Worm (Caenorhabditis elegans) whole organism, young adult: ENCODE measurements around the gene arv-1.

Experiments used
- B0019.2 ChIP-seq: fragments of 200-800 bp; sonication (Bioruptor generic); conservative IDR thresholded peaks from 2 replicates; pipeline ENCODE4 v1.3.6; 2022; ENCODE audit warnings: missing genetic modification reagents, missing genetic modification characterization, missing compliant biosample characterization
- B0261.1 ChIP-seq: sonication (generic microtip); optimal IDR thresholded peaks from 2 replicates; lab custom pipeline; 2016; ENCODE audit warnings: mild to moderate bottlenecking, missing genetic modification characterization, moderate library complexity, missing compliant biosample characterization
- B0336.3 ChIP-seq: fragments of 200-800 bp; sonication (Bioruptor generic); IDR thresholded peaks from 2 replicates; pipeline ENCODE4 v1.3.6; 2022; ENCODE audit warnings: missing genetic modification characterization, missing compliant biosample characterization
- C17E4.6 ChIP-seq: fragments of 200-800 bp; sonication (Bioruptor generic); IDR thresholded peaks from 2 replicates; pipeline ENCODE4 v1.3.6; 2022; ENCODE audit warnings: missing genetic modification reagents, missing genetic modification characterization, missing compliant biosample characterization
- D2030.7 ChIP-seq: fragments of 200-800 bp; sonication (Bioruptor generic); IDR thresholded peaks from 2 replicates; pipeline ENCODE4 v1.3.6; 2022; ENCODE audit warnings: missing genetic modification reagents, missing genetic modification characterization, missing compliant biosample characterization
- F10E7.11 ChIP-seq: sonication (generic microtip); optimal IDR thresholded peaks from 2 replicates; lab custom pipeline; 2017; ENCODE audit warnings: mild to moderate bottlenecking, missing genetic modification characterization, moderate library complexity, missing compliant biosample characterization
- F23B12.7 ChIP-seq: sonication (generic microtip); optimal IDR thresholded peaks from 2 replicates; lab custom pipeline; 2017; ENCODE audit warnings: missing genetic modification characterization, mild to moderate bottlenecking, missing compliant biosample characterization, antibody characterized with exemption, moderate library complexity; ENCODE audit not compliant: insufficient read depth
- F33H1.4 ChIP-seq: fragments of 200-800 bp; sonication (Bioruptor generic); IDR thresholded peaks from 2 replicates; pipeline ENCODE4 v1.3.6; 2022; ENCODE audit warnings: missing genetic modification reagents, missing genetic modification characterization, missing compliant biosample characterization
- F52B5.7 ChIP-seq: sonication (generic microtip); optimal IDR thresholded peaks from 2 replicates; lab custom pipeline; 2016; ENCODE audit warnings: mild to moderate bottlenecking, missing genetic modification characterization, missing compliant biosample characterization
- F55B11.4 ChIP-seq: sonication (generic microtip); optimal IDR thresholded peaks from 2 replicates; lab custom pipeline; 2016; ENCODE audit warnings: missing compliant biosample characterization, missing genetic modification characterization, borderline replicate concordance; ENCODE audit not compliant: insufficient read depth
- T07F8.4 ChIP-seq: sonication (generic microtip); optimal IDR thresholded peaks from 2 replicates; lab custom pipeline; 2016; ENCODE audit warnings: mild to moderate bottlenecking, missing genetic modification characterization, moderate library complexity, missing compliant biosample characterization
- Y53G8AR.9 ChIP-seq: fragments of 200-800 bp; sonication (Bioruptor generic); conservative IDR thresholded peaks from 2 replicates; pipeline ENCODE4 v1.3.6; 2022; ENCODE audit warnings: missing genetic modification reagents, missing genetic modification characterization, missing compliant biosample characterization
- Y56A3A.18 ChIP-seq: fragments of 200-800 bp; sonication (Bioruptor generic); IDR thresholded peaks from 2 replicates; pipeline ENCODE4 v1.3.6; 2022; ENCODE audit warnings: missing genetic modification reagents, missing genetic modification characterization, missing compliant biosample characterization
- Y79H2A.3 ChIP-seq: fragments of 200-800 bp; sonication (Bioruptor generic); conservative IDR thresholded peaks from 2 replicates; pipeline ENCODE4 v1.3.6; 2022; ENCODE audit warnings: missing genetic modification reagents, missing genetic modification characterization, missing compliant biosample characterization
- Y95B8A.8 ChIP-seq: fragments of 200-800 bp; sonication (Bioruptor generic); IDR thresholded peaks from 2 replicates; pipeline ENCODE4 v1.3.6; 2022; ENCODE audit warnings: missing genetic modification reagents, missing genetic modification characterization, missing compliant biosample characterization
- ZK185.1 ChIP-seq: sonication (generic microtip); optimal IDR thresholded peaks from 2 replicates; lab custom pipeline; 2016; ENCODE audit warnings: mild to moderate bottlenecking, missing genetic modification characterization, missing compliant biosample characterization; ENCODE audit not compliant: poor library complexity, severe bottlenecking
- aptf-3 ChIP-seq: fragments of 200-800 bp; sonication (Bioruptor generic); IDR thresholded peaks from 2 replicates; pipeline ENCODE4 v1.3.6; 2022; ENCODE audit warnings: missing genetic modification characterization, missing compliant biosample characterization
- attf-6 ChIP-seq: fragments of 200-800 bp; sonication (Bioruptor generic); IDR thresholded peaks from 2 replicates; pipeline ENCODE4 v1.3.6; 2022; ENCODE audit warnings: missing genetic modification reagents, missing genetic modification characterization, missing compliant biosample characterization
- cebp-1 ChIP-seq, 2 experiments: fragments of 200-800 bp in 1 of 2; sonication (Bioruptor generic) in 1 of 2; sonication (generic microtip) in 1 of 2; IDR thresholded peaks in 1 of 2; optimal IDR thresholded peaks in 1 of 2; 2 replicates each; pipeline versions ENCODE4 v1.3.6 to Lab custom; 2017 to 2022; ENCODE audit warnings: missing compliant biosample characterization in 2 of 2, missing genetic modification characterization in 2 of 2, mild to moderate bottlenecking in 1 of 2, missing genetic modification reagents in 1 of 2, moderate library complexity in 1 of 2
- chd-7 ChIP-seq: sonication (generic microtip); optimal IDR thresholded peaks from 2 replicates; lab custom pipeline; 2016; ENCODE audit warnings: mild to moderate bottlenecking, missing genetic modification characterization, moderate library complexity, missing compliant biosample characterization
- hlh-12 ChIP-seq: sonication (generic microtip); optimal IDR thresholded peaks from 2 replicates; lab custom pipeline; 2016; ENCODE audit warnings: missing genetic modification characterization, missing compliant biosample characterization
- hlh-26 ChIP-seq: fragments of 200-800 bp; sonication (Bioruptor generic); conservative IDR thresholded peaks from 2 replicates; pipeline ENCODE4 v1.3.6; 2022; ENCODE audit warnings: missing genetic modification reagents, missing genetic modification characterization, missing compliant biosample characterization
- hmg-1.2 ChIP-seq: fragments of 200-800 bp; sonication (Bioruptor generic); IDR thresholded peaks from 2 replicates; pipeline ENCODE4 v1.3.6; 2022; ENCODE audit warnings: missing genetic modification reagents, missing genetic modification characterization, missing compliant biosample characterization
- let-607 ChIP-seq, 2 experiments: fragments of 200-800 bp in 1 of 2; sonication (Bioruptor generic) in 1 of 2; sonication (generic microtip) in 1 of 2; optimal IDR thresholded peaks; 2 replicates each; lab custom pipeline; 2016 to 2018; ENCODE audit warnings: mild to moderate bottlenecking in 2 of 2, missing compliant biosample characterization in 2 of 2, missing genetic modification characterization in 2 of 2, moderate library complexity in 2 of 2, missing genotype in 1 of 2
- lin-40 ChIP-seq: sonication (generic microtip); optimal IDR thresholded peaks from 2 replicates; lab custom pipeline; 2016; ENCODE audit warnings: missing genetic modification characterization, mild to moderate bottlenecking, missing compliant biosample characterization, missing genotype, missing genetic modification reagents
- lsl-1 ChIP-seq: fragments of 200-800 bp; sonication (Bioruptor generic); optimal IDR thresholded peaks from 2 replicates; lab custom pipeline; 2018; ENCODE audit warnings: mild to moderate bottlenecking, missing genetic modification characterization, moderate library complexity, missing compliant biosample characterization
- lsy-27 ChIP-seq: sonication (generic microtip); optimal IDR thresholded peaks from 2 replicates; lab custom pipeline; 2017; ENCODE audit warnings: missing genetic modification characterization, mild to moderate bottlenecking, missing compliant biosample characterization, antibody characterized with exemption, missing genotype, borderline replicate concordance; ENCODE audit not compliant: insufficient read depth
- madf-6 ChIP-seq: fragments of 200-800 bp; sonication (Bioruptor generic); IDR thresholded peaks from 2 replicates; pipeline ENCODE4 v1.3.6; 2022; ENCODE audit warnings: missing genetic modification reagents, missing genetic modification characterization, missing compliant biosample characterization
- madf-8 ChIP-seq: fragments of 200-800 bp; sonication (Bioruptor generic); conservative IDR thresholded peaks from 2 replicates; pipeline ENCODE4 v1.3.6; 2022; ENCODE audit warnings: missing genetic modification reagents, missing genetic modification characterization, missing compliant biosample characterization
- mcd-1 ChIP-seq: fragments of 200-800 bp; sonication (Bioruptor generic); IDR thresholded peaks from 2 replicates; pipeline ENCODE4 v1.3.6; 2022; ENCODE audit warnings: missing genetic modification reagents, missing genetic modification characterization, missing compliant biosample characterization
- mxl-1 ChIP-seq: sonication (generic microtip); optimal IDR thresholded peaks from 2 replicates; lab custom pipeline; 2016; ENCODE audit warnings: missing genetic modification characterization, missing compliant biosample characterization
- nfya-1 ChIP-seq: sonication (generic microtip); optimal IDR thresholded peaks from 2 replicates; lab custom pipeline; 2017; ENCODE audit warnings: antibody characterized with exemption, missing compliant biosample characterization, missing genetic modification characterization, borderline replicate concordance; ENCODE audit not compliant: insufficient read depth
- nhr-179 ChIP-seq: sonication (generic microtip); optimal IDR thresholded peaks from 2 replicates; lab custom pipeline; 2016; ENCODE audit warnings: mild to moderate bottlenecking, missing genetic modification characterization, missing compliant biosample characterization
- pbrm-1 ChIP-seq: fragments of 200-800 bp; sonication (Bioruptor generic); IDR thresholded peaks from 2 replicates; pipeline ENCODE4 v1.3.6; 2022; ENCODE audit warnings: missing genetic modification reagents, missing genetic modification characterization, missing compliant biosample characterization
- repo-1 ChIP-seq: sonication (generic microtip); optimal IDR thresholded peaks from 2 replicates; lab custom pipeline; 2017; ENCODE audit warnings: mild to moderate bottlenecking, missing genetic modification characterization, missing compliant biosample characterization
- snpc-1.3 ChIP-seq: sonication (generic microtip); optimal IDR thresholded peaks from 2 replicates; lab custom pipeline; 2017; ENCODE audit warnings: missing genetic modification characterization, mild to moderate bottlenecking, missing compliant biosample characterization, antibody characterized with exemption, moderate library complexity, missing genotype, missing genetic modification reagents; ENCODE audit not compliant: insufficient read depth
- snpc-3.4 ChIP-seq: sonication (generic microtip); optimal IDR thresholded peaks from 2 replicates; lab custom pipeline; 2017; ENCODE audit warnings: missing genetic modification characterization, mild to moderate bottlenecking, missing compliant biosample characterization, antibody characterized with exemption, moderate library complexity, missing genotype, missing genetic modification reagents
- tbp1 ChIP-seq: fragments of 200-800 bp; sonication (Bioruptor generic); optimal IDR thresholded peaks from 2 replicates; lab custom pipeline; 2018; ENCODE audit warnings: mild to moderate bottlenecking, missing genetic modification characterization, missing compliant biosample characterization
- xnd-1 ChIP-seq: sonication (generic microtip); optimal IDR thresholded peaks from 2 replicates; lab custom pipeline; 2016; ENCODE audit warnings: missing genotype, missing genetic modification reagents, missing genetic modification characterization, missing compliant biosample characterization
- zfh-2 ChIP-seq: fragments of 200-800 bp; sonication (Bioruptor generic); conservative IDR thresholded peaks from 2 replicates; pipeline ENCODE4 v1.3.6; 2022; ENCODE audit warnings: missing genetic modification reagents, missing genetic modification characterization, missing compliant biosample characterization
- zim-3 ChIP-seq: sonication (generic microtip); optimal IDR thresholded peaks from 2 replicates; lab custom pipeline; 2017; ENCODE audit warnings: mild to moderate bottlenecking, missing genetic modification characterization, moderate library complexity, missing compliant biosample characterization
- ztf-18 ChIP-seq: sonication (generic microtip); optimal IDR thresholded peaks from 2 replicates; lab custom pipeline; 2016; ENCODE audit warnings: missing genotype, mild to moderate bottlenecking, missing genetic modification characterization, missing compliant biosample characterization

arv-1 gene

DNA sequence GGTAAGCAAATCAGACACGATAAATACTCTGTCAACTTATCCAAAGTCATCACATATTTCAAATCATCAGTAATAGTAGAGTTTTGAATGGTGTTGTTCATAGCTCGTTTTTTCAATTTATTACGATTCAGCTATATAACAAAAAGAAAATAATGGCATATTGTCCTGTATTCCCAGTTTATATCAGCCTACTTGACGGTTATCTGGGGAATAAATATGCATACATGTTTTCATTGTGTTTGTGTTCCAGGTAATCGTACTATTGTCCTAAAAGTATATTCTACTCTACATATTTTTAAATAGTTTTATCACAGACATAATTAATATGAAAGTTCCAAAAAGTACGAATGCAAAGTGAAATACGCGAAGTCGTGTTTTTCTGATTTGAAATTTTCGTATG lies 12.8 kb downstream of the arv-1 start, which contains the start of gene srd-2:
Gene srd-2, minus strand, starts transcription at position 101 of the 400 bp plus-strand sequence.
- TF ChIP-seq F23B12.7 (tag; lab: Kevin White, UChicago): no peak
- TF ChIP-seq D2030.7 (GFP tag; lab: Robert Waterston, UW): no peak
- no peak for TF ChIP-seq F52B5.7 (tag; lab: Kevin White, UChicago)
- no peak for TF ChIP-seq zim-3 (tag; lab: Kevin White, UChicago)
- no peak for TF ChIP-seq xnd-1
- TF ChIP-seq F10E7.11: no peak
- TF ChIP-seq lin-40 (tag; lab: Kevin White, UChicago): no peak
- no peak for TF ChIP-seq hmg-1.2 (GFP tag; lab: Robert Waterston, UW)

ce11 chrII:10182634-10183033 lies 18.0 kb downstream of the arv-1 start, which contains the start of gene srd-1:
srd-1 (minus strand) TSS chrII:10182734.
- TF ChIP-seq snpc-1.3: no peak
- no peak for TF ChIP-seq ZK185.1 (tag; lab: Kevin White, UChicago)
- no peak for TF ChIP-seq Y53G8AR.9
- no peak for TF ChIP-seq lsy-27 (tag; lab: Kevin White, UChicago)
- no peak for TF ChIP-seq let-607 (tag; optimal IDR thresholded peaks at IDR 0.05; lab: Kevin White, UChicago)
- no peak for TF ChIP-seq attf-6
- no peak for TF ChIP-seq repo-1 (tag; lab: Kevin White, UChicago)
- no peak for TF ChIP-seq B0019.2 (GFP tag; lab: Robert Waterston, UW)
- TF ChIP-seq Y79H2A.3 (GFP tag; lab: Robert Waterston, UW): no peak
- TF ChIP-seq ztf-18 (tag; lab: Kevin White, UChicago): no peak
- no peak for TF ChIP-seq F55B11.4 (tag; lab: Kevin White, UChicago)
- no peak for TF ChIP-seq zfh-2 (GFP tag; lab: Robert Waterston, UW)
- TF ChIP-seq nfya-1 (tag; lab: Kevin White, UChicago): no peak
- TF ChIP-seq T07F8.4 (tag; lab: Kevin White, UChicago): no peak
- no peak for TF ChIP-seq F23B12.7 (tag; lab: Kevin White, UChicago)
- TF ChIP-seq hlh-26: no peak
- no peak for TF ChIP-seq aptf-3 (GFP tag; lab: Robert Waterston, UW)
- TF ChIP-seq madf-8 (GFP tag; lab: Robert Waterston, UW): no peak
- no peak for TF ChIP-seq hlh-12 (tag; lab: Kevin White, UChicago)
- TF ChIP-seq B0261.1 (tag; lab: Kevin White, UChicago): no peak

- 0 out of 2 replicates have a peak, but pooled peaks have one; percentile 48 for TF ChIP-seq B0336.3 (GFP tag; lab: Robert Waterston, UW)
- TF ChIP-seq tbp1 (GFP tag; lab: Kevin White, UChicago): peak; percentile 41
- TF ChIP-seq snpc-3.4 (tag; lab: Kevin White, UChicago): peak; percentile 8
- TF ChIP-seq Y56A3A.18 (GFP tag; lab: Robert Waterston, UW): no peak
- peak; percentile 59 for TF ChIP-seq mcd-1
- no peak for TF ChIP-seq B0019.2 (GFP tag; lab: Robert Waterston, UW)
- peak; percentile 22; the same call in 1 of the 2 replicates for TF ChIP-seq zfh-2 (GFP tag; lab: Robert Waterston, UW)
- peak; percentile 50 for TF ChIP-seq ZK185.1 (tag; lab: Kevin White, UChicago)
- no peak for TF ChIP-seq C17E4.6 (GFP tag; lab: Robert Waterston, UW)
- TF ChIP-seq F33H1.4 (GFP tag; lab: Robert Waterston, UW): peak; percentile 80
- TF ChIP-seq hmg-1.2 (GFP tag; lab: Robert Waterston, UW): peak; percentile 97
- peak; percentile 57 for TF ChIP-seq D2030.7 (GFP tag; lab: Robert Waterston, UW)
- TF ChIP-seq mxl-1 (tag; lab: Kevin White, UChicago): no peak
- TF ChIP-seq pbrm-1 (GFP tag; lab: Robert Waterston, UW): peak; percentile 44; the same call in 1 of the 2 replicates
- no peak for TF ChIP-seq cebp-1 (GFP tag; IDR thresholded peaks at IDR 0.05; lab: Robert Waterston, UW)
- TF ChIP-seq cebp-1 (tag; optimal IDR thresholded peaks at IDR 0.05; lab: Kevin White, UChicago): peak; percentile 79
- TF ChIP-seq lsl-1 (GFP tag; lab: Kevin White, UChicago): peak; percentile 33
- peak; percentile 26 for TF ChIP-seq repo-1 (tag; lab: Kevin White, UChicago)
- TF ChIP-seq Y95B8A.8: 0 out of 2 replicates have a peak, but pooled peaks have one; percentile 41
- no peak for TF ChIP-seq ztf-18 (tag; lab: Kevin White, UChicago)
- TF ChIP-seq chd-7 (tag; lab: Kevin White, UChicago): no peak
- no peak for TF ChIP-seq nhr-179 (tag; lab: Kevin White, UChicago)
- TF ChIP-seq madf-6: peak; percentile 57
Observed at ce11 chrII:10174338-10174737, 26.3 kb downstream of the arv-1 start, which contains the start of gene F33H1.4. F33H1.4 (plus strand) TSS chrII:10174648.
